Fruit fly (Drosophila melanogaster) whole organism, pupa: ENCODE measurements around the gene gnu.

Experiments used
- CG4496 ChIP-seq: fragments of 200-800 bp; sonication (Bioruptor generic); IDR thresholded peaks from 3 replicates; pipeline ENCODE4 v1.3.6; 2022; ENCODE audit warnings: missing biosample characterization, missing genetic modification characterization
- Snoo ChIP-seq: fragments of 200-800 bp; sonication (Bioruptor generic); optimal IDR thresholded peaks from 3 replicates; lab custom pipeline; 2017; ENCODE audit warnings: missing biosample characterization, mild to moderate bottlenecking, missing genetic modification characterization, inconsistent platforms
- fd96Ca ChIP-seq: fragments of 200-800 bp; sonication (Bioruptor generic); IDR thresholded peaks from 3 replicates; pipeline ENCODE4 v1.3.6; 2022; ENCODE audit warnings: missing biosample characterization, missing genetic modification characterization

- TF ChIP-seq fd96Ca (GFP tag; lab: Robert Waterston, UW) (no peak), Snoo (tag; lab: Kevin White, UChicago) (no peak), CG4496 (GFP tag; lab: Robert Waterston, UW) (no peak)
Measured at dm6 chr3L:14779289-14779688, 23.9 kb downstream of the gnu start.
